Fruit fly (Drosophila melanogaster) whole organism, wandering third instar larva: Measurements from ENCODE around the gene Kdm3.

Experiments used
- Abd-B ChIP-seq: fragments of >200 bp; optimal IDR thresholded peaks from 2 replicates; lab custom pipeline; 2017; ENCODE audit warnings: missing biosample characterization, missing genetic modification characterization
- CG32264 ChIP-seq: fragments of 200-800 bp; sonication (Bioruptor generic); optimal IDR thresholded peaks from 2 replicates; lab custom pipeline; 2016; ENCODE audit warnings: missing biosample characterization, missing genetic modification characterization
- CG9705 ChIP-seq: fragments of 200-800 bp; sonication (Bioruptor generic); optimal IDR thresholded peaks from 2 replicates; lab custom pipeline; 2018; ENCODE audit warnings: missing biosample characterization, mild to moderate bottlenecking, missing genetic modification characterization
- CrebA ChIP-seq: fragments of 200-800 bp; sonication (Bioruptor generic); optimal IDR thresholded peaks from 2 replicates; lab custom pipeline; 2016; ENCODE audit warnings: missing biosample characterization, mild to moderate bottlenecking, missing genetic modification characterization, borderline replicate concordance
- Dfd ChIP-seq: fragments of >200 bp; optimal IDR thresholded peaks from 2 replicates; lab custom pipeline; 2017; ENCODE audit warnings: missing biosample characterization, missing genetic modification characterization
- Dif ChIP-seq: fragments of 200-275, 200-300 bp; sonication (Bioruptor generic); optimal IDR thresholded peaks from 2 replicates; lab custom pipeline; 2018; ENCODE audit warnings: missing biosample characterization, missing genetic modification characterization; ENCODE audit not compliant: partially characterized antibody
- GATAd ChIP-seq: sonication (Bioruptor generic); optimal IDR thresholded peaks from 2 replicates; lab custom pipeline; 2016; ENCODE audit warnings: missing biosample characterization, missing genetic modification characterization
- HLH106 ChIP-seq: fragments of 200-800 bp; optimal IDR thresholded peaks from 3 replicates; lab custom pipeline; 2019; ENCODE audit warnings: missing biosample characterization, mild to moderate bottlenecking, missing genetic modification characterization, moderate library complexity
- Hnf4 ChIP-seq: fragments of 200-800 bp; sonication (Bioruptor generic); optimal IDR thresholded peaks from 2 replicates; lab custom pipeline; 2016; ENCODE audit warnings: missing biosample characterization, mild to moderate bottlenecking, missing genetic modification characterization
- Hr78 ChIP-seq: fragments of >200 bp; optimal IDR thresholded peaks from 2 replicates; lab custom pipeline; 2017; ENCODE audit warnings: missing biosample characterization, missing genetic modification characterization
- Hr83 ChIP-seq: fragments of 200-300 bp; sonication (Bioruptor generic); optimal IDR thresholded peaks from 2 replicates; lab custom pipeline; 2016; ENCODE audit warnings: missing biosample characterization, mild to moderate bottlenecking, missing genetic modification characterization, moderate library complexity; ENCODE audit not compliant: poor library complexity, severe bottlenecking
- Jra ChIP-seq: sonication (Bioruptor generic); optimal IDR thresholded peaks from 2 replicates; lab custom pipeline; 2016; ENCODE audit warnings: missing biosample characterization, missing genetic modification characterization
- Mio ChIP-seq: sonication (Bioruptor generic); optimal IDR thresholded peaks from 2 replicates; lab custom pipeline; 2016; ENCODE audit warnings: missing biosample characterization, missing genetic modification characterization
- Myc ChIP-seq: fragments of >200 bp; optimal IDR thresholded peaks from 2 replicates; lab custom pipeline; 2017
- N ChIP-seq: fragments of >200 bp; optimal IDR thresholded peaks from 2 replicates; lab custom pipeline; 2018; ENCODE audit warnings: missing biosample characterization, missing external identifiers, missing genetic modification characterization
- OdsH ChIP-seq: fragments of 200-800 bp; sonication (Bioruptor generic); optimal IDR thresholded peaks from 2 replicates; lab custom pipeline; 2016; ENCODE audit warnings: missing biosample characterization, mild to moderate bottlenecking, missing genetic modification characterization
- Rel ChIP-seq, 2 experiments: fragments of 200-800 bp; sonication (Bioruptor generic) in 1 of 2; optimal IDR thresholded peaks; 2 replicates in 1 of 2; 3 replicates in 1 of 2; lab custom pipeline; 2016 to 2019; ENCODE audit warnings: mild to moderate bottlenecking in 2 of 2, missing biosample characterization in 2 of 2, missing genetic modification characterization in 2 of 2, moderate library complexity in 1 of 2
- Sp1 ChIP-seq: fragments of 200-800 bp; sonication (Bioruptor generic); optimal IDR thresholded peaks from 3 replicates; lab custom pipeline; 2019; ENCODE audit warnings: missing biosample characterization, mild to moderate bottlenecking, missing genetic modification characterization, moderate library complexity
- Vsx2 ChIP-seq: fragments of 200-300, 225-300 bp; sonication (Bioruptor generic); optimal IDR thresholded peaks from 2 replicates; lab custom pipeline; 2018; ENCODE audit warnings: missing biosample characterization, missing genetic modification characterization; ENCODE audit not compliant: partially characterized antibody
- br ChIP-seq: fragments of 200-800 bp; sonication (Bioruptor generic); optimal IDR thresholded peaks from 2 replicates; lab custom pipeline; 2016; ENCODE audit warnings: missing biosample characterization, missing genetic modification characterization
- brk ChIP-seq: fragments of 200-800 bp; sonication (Bioruptor generic); optimal IDR thresholded peaks from 2 replicates; lab custom pipeline; 2016; ENCODE audit warnings: missing biosample characterization, mild to moderate bottlenecking, missing genetic modification characterization
- dl ChIP-seq, 2 experiments: fragments of 175-275, 200-275 bp in 1 of 2; fragments of 200-275 bp in 1 of 2; sonication (Bioruptor generic); optimal IDR thresholded peaks; lab custom pipeline; 2018; ENCODE audit warnings: mild to moderate bottlenecking in 2 of 2, missing biosample characterization in 2 of 2, missing genetic modification characterization in 2 of 2, moderate library complexity in 2 of 2; ENCODE audit not compliant: partially characterized antibody in 2 of 2, insufficient read depth in 1 of 2
- dmrt93B ChIP-seq: fragments of 200-800 bp; sonication (Bioruptor generic); optimal IDR thresholded peaks from 2 replicates; lab custom pipeline; 2018; ENCODE audit warnings: missing biosample characterization, mild to moderate bottlenecking, missing genetic modification characterization
- dsf ChIP-seq: sonication (Bioruptor generic); optimal IDR thresholded peaks from 2 replicates; lab custom pipeline; 2016; ENCODE audit warnings: missing biosample characterization, missing genetic modification characterization, borderline replicate concordance
- ey ChIP-seq: fragments of 200-800 bp; sonication (Bioruptor generic); optimal IDR thresholded peaks from 2 replicates; lab custom pipeline; 2016; ENCODE audit warnings: missing biosample characterization, missing genetic modification characterization
- foxo ChIP-seq, 2 experiments: fragments of 200-800 bp; sonication (Bioruptor generic); optimal IDR thresholded peaks; 2 replicates in 1 of 2; 3 replicates in 1 of 2; lab custom pipeline; 2016 to 2017; ENCODE audit warnings: missing biosample characterization in 2 of 2, missing genetic modification characterization in 2 of 2
- fru ChIP-seq: fragments of 200-800 bp; sonication (Bioruptor generic); optimal IDR thresholded peaks from 3 replicates; lab custom pipeline; 2016; ENCODE audit warnings: missing biosample characterization, mild to moderate bottlenecking, missing genetic modification characterization
- h ChIP-seq: fragments of 200-800 bp; sonication (Bioruptor generic); optimal IDR thresholded peaks from 3 replicates; lab custom pipeline; 2016; ENCODE audit warnings: missing biosample characterization, mild to moderate bottlenecking, missing genetic modification characterization
- jim ChIP-seq: fragments of 175-275, 200-325 bp; sonication (Bioruptor generic); optimal IDR thresholded peaks from 2 replicates; lab custom pipeline; 2016; ENCODE audit warnings: missing biosample characterization, mild to moderate bottlenecking, missing genetic modification characterization
- lola ChIP-seq: fragments of >200 bp; optimal IDR thresholded peaks from 2 replicates; lab custom pipeline; 2017; ENCODE audit warnings: missing biosample characterization, missing genetic modification characterization
- pan ChIP-seq: fragments of >200 bp; optimal IDR thresholded peaks from 2 replicates; lab custom pipeline; 2017
- psq ChIP-seq: fragments of 200-800 bp; sonication (Bioruptor generic); optimal IDR thresholded peaks from 3 replicates; lab custom pipeline; 2017; ENCODE audit warnings: missing biosample characterization, mild to moderate bottlenecking, missing genetic modification characterization, moderate library complexity
- rgr ChIP-seq: fragments of 200-800 bp; sonication (Bioruptor generic); optimal IDR thresholded peaks from 3 replicates; lab custom pipeline; 2016; ENCODE audit warnings: missing biosample characterization, mild to moderate bottlenecking, missing genetic modification characterization
- sage ChIP-seq: fragments of 200-800 bp; sonication (Bioruptor generic); optimal IDR thresholded peaks from 2 replicates; lab custom pipeline; 2016; ENCODE audit warnings: missing biosample characterization, mild to moderate bottlenecking, missing genetic modification characterization
- sv ChIP-seq: fragments of 200-800 bp; sonication (Bioruptor generic); optimal IDR thresholded peaks from 3 replicates; lab custom pipeline; 2016; ENCODE audit warnings: missing biosample characterization, missing genetic modification characterization
- tai ChIP-seq: sonication (Bioruptor generic); optimal IDR thresholded peaks from 2 replicates; lab custom pipeline; 2016; ENCODE audit warnings: missing biosample characterization, missing genetic modification characterization
- usp ChIP-seq: fragments of >200 bp; optimal IDR thresholded peaks from 2 replicates; lab custom pipeline; 2017; ENCODE audit warnings: missing biosample characterization, missing genetic modification characterization
- woc ChIP-seq: sonication (Bioruptor generic); optimal IDR thresholded peaks from 2 replicates; lab custom pipeline; 2016; ENCODE audit warnings: missing biosample characterization, mild to moderate bottlenecking, missing genetic modification characterization

Kdm3 gene

dm6 chr3R:9515860-9516344 is at the start of gene Kdm3, which contains the start of the genes mRpL47 and CG8176:
TSS of gene Kdm3 (plus strand) at chr3R:9516007.
TSS of gene mRpL47 (minus strand) at chr3R:9515908.
TSS of gene CG8176 (plus strand) at chr3R:9516007.
- TF ChIP-seq CG9705, result peak; percentile 34
- TF ChIP-seq Sp1, result peak; percentile 58
- TF ChIP-seq pan (lab: Kevin White, UChicago), result no peak
- TF ChIP-seq Jra (GFP tag; lab: Kevin White, UChicago), result peak; percentile 81
- TF ChIP-seq Dif, result no peak
- no peak for TF ChIP-seq usp
- no peak for TF ChIP-seq Vsx2
- TF ChIP-seq Hnf4 (GFP tag; lab: Kevin White, UChicago), result peak; percentile 81
- TF ChIP-seq brk (GFP tag; lab: Kevin White, UChicago), result no peak
- TF ChIP-seq ey, result peak; percentile 59
- no peak for TF ChIP-seq N (GFP tag; lab: Kevin White, UChicago)
- TF ChIP-seq br, result peak; percentile 35
- peak; percentile 57 for TF ChIP-seq sv (GFP tag; lab: Kevin White, UChicago)
- TF ChIP-seq dmrt93B, result no peak
- TF ChIP-seq Hr83 (GFP tag; lab: Kevin White, UChicago), result peak; percentile 98
- TF ChIP-seq Dfd (GFP tag; lab: Kevin White, UChicago), result no peak
- TF ChIP-seq rgr (GFP tag; lab: Kevin White, UChicago), result peak; percentile 50
- TF ChIP-seq Hr78 (GFP tag; lab: Kevin White, UChicago), result no peak
- no peak for TF ChIP-seq CrebA (GFP tag; lab: Kevin White, UChicago)
- TF ChIP-seq tai (GFP tag; lab: Kevin White, UChicago), result no peak
- no peak for TF ChIP-seq Myc
- peak; percentile 21 for TF ChIP-seq OdsH (GFP tag; lab: Kevin White, UChicago)
- peak; percentile 66 for TF ChIP-seq jim (GFP tag; lab: Kevin White, UChicago)
- TF ChIP-seq dsf, result peak; percentile 28
- no peak for TF ChIP-seq woc (GFP tag; lab: Kevin White, UChicago)
- TF ChIP-seq Mio (GFP tag; lab: Kevin White, UChicago), result no peak
- no peak for TF ChIP-seq Rel (GFP tag; optimal IDR thresholded peaks at IDR 0.05; lab: Kevin White, UChicago)
- peak; percentile 54 for TF ChIP-seq Rel (tag; optimal IDR thresholded peaks at IDR 0.05; lab: Kevin White, UChicago)
- no peak for TF ChIP-seq Abd-B
- peak; percentile 4 for TF ChIP-seq fru (GFP tag; lab: Kevin White, UChicago)
- no peak for TF ChIP-seq GATAd
- peak; percentile 28 for TF ChIP-seq psq
- TF ChIP-seq foxo (GFP tag; optimal IDR thresholded peaks at IDR 0.05; lab: Kevin White, UChicago), result peak in 1 of 2 experiments; percentile 51
- TF ChIP-seq CG32264 (GFP tag; lab: Kevin White, UChicago), result no peak
- TF ChIP-seq lola (GFP tag; lab: Kevin White, UChicago), result no peak
- no peak for TF ChIP-seq sage (GFP tag; lab: Kevin White, UChicago)
- peak; percentile 47 for TF ChIP-seq HLH106
- TF ChIP-seq h (GFP tag; lab: Kevin White, UChicago), result peak; percentile 66
- no peak for TF ChIP-seq dl (GFP tag; optimal IDR thresholded peaks at IDR 0.05; lab: Kevin White, UChicago; ENCODE audit: insufficient read depth in 1 of 2, partially characterized antibody in 2 of 2)

dm6 chr3R:9468109-9468508 is 47.7 kb upstream of the Kdm3 start:
- no peak for TF ChIP-seq sv (GFP tag; lab: Kevin White, UChicago)
- TF ChIP-seq OdsH (GFP tag; lab: Kevin White, UChicago), result no peak
- TF ChIP-seq Hr78 (GFP tag; lab: Kevin White, UChicago), result no peak
- TF ChIP-seq Dfd (GFP tag; lab: Kevin White, UChicago), result peak; percentile 68
- TF ChIP-seq fru (GFP tag; lab: Kevin White, UChicago), result no peak
- no peak for TF ChIP-seq GATAd
- TF ChIP-seq Sp1, result no peak
- no peak for TF ChIP-seq Vsx2

- TF ChIP-seq Hnf4 (GFP tag; lab: Kevin White, UChicago) (no peak), sv (GFP tag; lab: Kevin White, UChicago) (no peak), br (no peak), dl (GFP tag; optimal IDR thresholded peaks at IDR 0.05; lab: Kevin White, UChicago; ENCODE audit: insufficient read depth in 1 of 2, partially characterized antibody in 2 of 2) (no peak), Dfd (GFP tag; lab: Kevin White, UChicago) (no peak), Sp1 (no peak), h (GFP tag; lab: Kevin White, UChicago) (no peak), Hr83 (GFP tag; lab: Kevin White, UChicago) (no peak), ey (no peak), CG9705 (no peak), GATAd (no peak), foxo (GFP tag; optimal IDR thresholded peaks at IDR 0.05; lab: Kevin White, UChicago) (no peak), N (GFP tag; lab: Kevin White, UChicago) (no peak), CrebA (GFP tag; lab: Kevin White, UChicago) (no peak), HLH106 (no peak), dmrt93B (no peak), psq (no peak), woc (GFP tag; lab: Kevin White, UChicago) (no peak), Jra (GFP tag; lab: Kevin White, UChicago) (no peak)
- TF ChIP-seq, all 38 proteins: peak for 0
Measured at dm6 chr3R:9480396-9480795, 35.4 kb upstream of the Kdm3 start.
